Worm (Caenorhabditis elegans) whole organism, L1 larva: ENCODE measurements around the gene F17E9.4.

Experiments
- C04F5.9 ChIP-seq: sonication (generic microtip); optimal IDR thresholded peaks from 2 replicates; lab custom pipeline; 2016; ENCODE audit warnings: missing genetic modification characterization, missing compliant biosample characterization
- blmp-1 ChIP-seq: fragments of 150-350 bp; optimal IDR thresholded peaks from 2 replicates; lab custom pipeline; 2014; ENCODE audit warnings: missing biosample characterization, missing genetic modification characterization
- ceh-8 ChIP-seq: fragments of 200-800 bp; sonication (Bioruptor generic); optimal IDR thresholded peaks from 2 replicates; lab custom pipeline; 2018; ENCODE audit warnings: mild to moderate bottlenecking, missing genetic modification characterization, moderate library complexity, missing compliant biosample characterization
- ceh-82 ChIP-seq, 3 experiments: fragments of 150-350 bp in 1 of 3; sonication (generic microtip) in 2 of 3; optimal IDR thresholded peaks; 2 replicates each; lab custom pipeline; 2014 to 2017; ENCODE audit warnings: missing biosample characterization in 3 of 3, missing genetic modification characterization in 3 of 3
- ceh-90 ChIP-seq: sonication (generic microtip); optimal IDR thresholded peaks from 2 replicates; lab custom pipeline; 2016; ENCODE audit warnings: missing genetic modification characterization, missing compliant biosample characterization
- efl-3 ChIP-seq: fragments of 200-800 bp; sonication (Bioruptor generic); optimal IDR thresholded peaks from 2 replicates; lab custom pipeline; 2018; ENCODE audit warnings: mild to moderate bottlenecking, missing genetic modification characterization, missing compliant biosample characterization
- elt-2 ChIP-seq: sonication (generic microtip); optimal IDR thresholded peaks from 2 replicates; lab custom pipeline; 2016; ENCODE audit warnings: missing genetic modification characterization, mild to moderate bottlenecking, inconsistent platforms, missing compliant biosample characterization, missing genetic modification reagents
- elt-3 ChIP-seq, 6 experiments: fragments of 150-350 bp in 1 of 6; sonication (generic microtip); optimal IDR thresholded peaks; 2 replicates each; lab custom pipeline; 2017 to 2018; ENCODE audit warnings: missing biosample characterization in 6 of 6, missing genetic modification characterization in 6 of 6, inconsistent platforms in 1 of 6
- ets-5 ChIP-seq: fragments of 200-800 bp; sonication (Bioruptor generic); IDR thresholded peaks from 2 replicates; pipeline ENCODE4 v1.3.6; 2022; ENCODE audit warnings: missing genetic modification characterization, missing compliant biosample characterization
- fkh-10 ChIP-seq: sonication (generic microtip); optimal IDR thresholded peaks from 2 replicates; lab custom pipeline; 2017; ENCODE audit warnings: missing biosample characterization, missing genetic modification reagents, missing genetic modification characterization
- fkh-4 ChIP-seq: sonication (generic microtip); optimal IDR thresholded peaks from 2 replicates; lab custom pipeline; 2016; ENCODE audit warnings: missing compliant biosample characterization, missing genetic modification characterization, borderline replicate concordance
- fkh-8 ChIP-seq: sonication (generic microtip); optimal IDR thresholded peaks from 2 replicates; lab custom pipeline; 2016; ENCODE audit warnings: mild to moderate bottlenecking, missing genetic modification characterization, missing compliant biosample characterization
- hlh-17 ChIP-seq: fragments of 200-800 bp; sonication (Bioruptor generic); optimal IDR thresholded peaks from 2 replicates; lab custom pipeline; 2018; ENCODE audit warnings: missing genetic modification characterization, mild to moderate bottlenecking, missing compliant biosample characterization, moderate library complexity, borderline replicate concordance
- hlh-4 ChIP-seq: sonication (generic microtip); optimal IDR thresholded peaks from 2 replicates; lab custom pipeline; 2016; ENCODE audit warnings: mild to moderate bottlenecking, missing genetic modification characterization, missing compliant biosample characterization
- irx-1 ChIP-seq: sonication (generic microtip); optimal IDR thresholded peaks from 2 replicates; lab custom pipeline; 2016; ENCODE audit warnings: missing genetic modification characterization, missing compliant biosample characterization
- lin-15B ChIP-seq: fragments of 150-350 bp; sonication (generic microtip); optimal IDR thresholded peaks from 3 replicates; lab custom pipeline; 2014; ENCODE audit warnings: missing biosample characterization, missing genetic modification characterization
- lir-3 ChIP-seq: sonication (generic microtip); optimal IDR thresholded peaks from 2 replicates; lab custom pipeline; 2016; ENCODE audit warnings: mild to moderate bottlenecking, missing genetic modification characterization, moderate library complexity, missing compliant biosample characterization; ENCODE audit not compliant: poor library complexity
- lsy-2 ChIP-seq, 2 experiments: fragments of 150-350 bp; optimal IDR thresholded peaks; 2 replicates each; lab custom pipeline; 2014; ENCODE audit warnings: missing biosample characterization in 2 of 2, missing genetic modification characterization in 2 of 2
- mab-9 ChIP-seq: fragments of 200-800 bp; sonication (Bioruptor generic); IDR thresholded peaks from 2 replicates; pipeline ENCODE4 v1.3.6; 2022; ENCODE audit warnings: missing genetic modification reagents, missing genetic modification characterization, missing compliant biosample characterization
- mdl-1 ChIP-seq, 2 experiments: fragments of 150-350 bp; optimal IDR thresholded peaks; 2 replicates each; lab custom pipeline; 2014 to 2017; ENCODE audit warnings: missing biosample characterization in 2 of 2, missing genetic modification characterization in 2 of 2, inconsistent platforms in 1 of 2
- nhr-11 ChIP-seq: fragments of 150-350 bp; optimal IDR thresholded peaks from 2 replicates; lab custom pipeline; 2014; ENCODE audit warnings: missing biosample characterization, missing genetic modification characterization
- nhr-20 ChIP-seq: sonication (generic microtip); optimal IDR thresholded peaks from 2 replicates; lab custom pipeline; 2016; ENCODE audit warnings: mild to moderate bottlenecking, missing genetic modification characterization, missing compliant biosample characterization
- nhr-28 ChIP-seq: fragments of 150-350 bp; optimal IDR thresholded peaks from 2 replicates; lab custom pipeline; 2014; ENCODE audit warnings: missing biosample characterization, missing genetic modification characterization
- nhr-47 ChIP-seq: sonication (generic microtip); optimal IDR thresholded peaks from 2 replicates; lab custom pipeline; 2016; ENCODE audit warnings: mild to moderate bottlenecking, missing genetic modification characterization, moderate library complexity, missing compliant biosample characterization
- nhr-76 ChIP-seq: sonication (generic microtip); optimal IDR thresholded peaks from 2 replicates; lab custom pipeline; 2017; ENCODE audit warnings: missing biosample characterization, missing genetic modification characterization
- nhr-84 ChIP-seq: sonication (generic microtip); optimal IDR thresholded peaks from 2 replicates; lab custom pipeline; 2017; ENCODE audit warnings: missing biosample characterization, missing genetic modification characterization
- nhr-85 ChIP-seq: sonication (generic microtip); peaks from one replicate; lab custom pipeline; 2016; ENCODE audit warnings: missing genetic modification characterization, inconsistent platforms, missing compliant biosample characterization
- pag-3 ChIP-seq: sonication (generic microtip); optimal IDR thresholded peaks from 2 replicates; lab custom pipeline; 2017; ENCODE audit warnings: missing genetic modification characterization, mild to moderate bottlenecking, missing compliant biosample characterization, antibody characterized with exemption, borderline replicate concordance; ENCODE audit not compliant: insufficient read depth
- pqm-1 ChIP-seq: sonication (generic microtip); optimal IDR thresholded peaks from 3 replicates; lab custom pipeline; 2017; ENCODE audit warnings: missing biosample characterization, missing genetic modification characterization
- skn-1 ChIP-seq: fragments of 150-350 bp; optimal IDR thresholded peaks from 2 replicates; lab custom pipeline; 2014; ENCODE audit warnings: missing biosample characterization, missing genetic modification characterization
- snpc-4 ChIP-seq: fragments of 150-350 bp; optimal IDR thresholded peaks from 2 replicates; lab custom pipeline; 2014; ENCODE audit warnings: missing biosample characterization, missing genetic modification characterization
- snu-23 ChIP-seq: sonication (generic microtip); optimal IDR thresholded peaks from 2 replicates; lab custom pipeline; 2016; ENCODE audit warnings: missing genetic modification characterization, missing compliant biosample characterization
- sptf-1 ChIP-seq: fragments of 150-350 bp; optimal IDR thresholded peaks from 2 replicates; lab custom pipeline; 2014; ENCODE audit warnings: missing biosample characterization, missing genetic modification characterization
- swsn-7 ChIP-seq: sonication (generic microtip); optimal IDR thresholded peaks from 2 replicates; lab custom pipeline; 2016; ENCODE audit warnings: missing genetic modification characterization, missing compliant biosample characterization
- tbx-2 ChIP-seq: sonication (generic microtip); optimal IDR thresholded peaks from 2 replicates; lab custom pipeline; 2016; ENCODE audit warnings: missing genetic modification characterization, missing compliant biosample characterization
- unc-130 ChIP-seq: fragments of 150-350 bp; optimal IDR thresholded peaks from 2 replicates; lab custom pipeline; 2017; ENCODE audit warnings: missing biosample characterization, missing genetic modification characterization, inconsistent platforms
- unc-30 ChIP-seq: sonication (generic microtip); optimal IDR thresholded peaks from 2 replicates; lab custom pipeline; 2017; ENCODE audit warnings: missing biosample characterization, missing genetic modification characterization
- unc-62 ChIP-seq: fragments of 150-350 bp; optimal IDR thresholded peaks from 2 replicates; lab custom pipeline; 2014; ENCODE audit warnings: missing biosample characterization, missing genetic modification reagents, missing genetic modification characterization
- unc-86 ChIP-seq: sonication (generic microtip); optimal IDR thresholded peaks from 2 replicates; lab custom pipeline; 2016; ENCODE audit warnings: missing genetic modification characterization, missing compliant biosample characterization
- unc-98 ChIP-seq: fragments of 200-800 bp; sonication (Bioruptor generic); IDR thresholded peaks from 2 replicates; pipeline ENCODE4 v1.3.6; 2022; ENCODE audit warnings: missing genetic modification characterization, missing compliant biosample characterization
- vab-15 ChIP-seq: sonication (generic microtip); optimal IDR thresholded peaks from 2 replicates; lab custom pipeline; 2017; ENCODE audit warnings: missing genotype, mild to moderate bottlenecking, missing genetic modification characterization, missing compliant biosample characterization
- xbp-1 ChIP-seq: sonication (generic microtip); optimal IDR thresholded peaks from 2 replicates; lab custom pipeline; 2016; ENCODE audit warnings: missing genetic modification characterization, missing compliant biosample characterization
- zag-1 ChIP-seq: fragments of 150-350 bp; optimal IDR thresholded peaks from 2 replicates; lab custom pipeline; 2014; ENCODE audit warnings: missing biosample characterization, missing genetic modification characterization
- zip-4 ChIP-seq: fragments of 200-800 bp; sonication (Bioruptor generic); optimal IDR thresholded peaks from 2 replicates; lab custom pipeline; 2018; ENCODE audit warnings: mild to moderate bottlenecking, missing genetic modification characterization, moderate library complexity, missing compliant biosample characterization
- ztf-4 ChIP-seq: fragments of 150-350 bp; optimal IDR thresholded peaks from 2 replicates; lab custom pipeline; 2014; ENCODE audit warnings: missing biosample characterization, missing genetic modification characterization

The F17E9.4 gene

DNA sequence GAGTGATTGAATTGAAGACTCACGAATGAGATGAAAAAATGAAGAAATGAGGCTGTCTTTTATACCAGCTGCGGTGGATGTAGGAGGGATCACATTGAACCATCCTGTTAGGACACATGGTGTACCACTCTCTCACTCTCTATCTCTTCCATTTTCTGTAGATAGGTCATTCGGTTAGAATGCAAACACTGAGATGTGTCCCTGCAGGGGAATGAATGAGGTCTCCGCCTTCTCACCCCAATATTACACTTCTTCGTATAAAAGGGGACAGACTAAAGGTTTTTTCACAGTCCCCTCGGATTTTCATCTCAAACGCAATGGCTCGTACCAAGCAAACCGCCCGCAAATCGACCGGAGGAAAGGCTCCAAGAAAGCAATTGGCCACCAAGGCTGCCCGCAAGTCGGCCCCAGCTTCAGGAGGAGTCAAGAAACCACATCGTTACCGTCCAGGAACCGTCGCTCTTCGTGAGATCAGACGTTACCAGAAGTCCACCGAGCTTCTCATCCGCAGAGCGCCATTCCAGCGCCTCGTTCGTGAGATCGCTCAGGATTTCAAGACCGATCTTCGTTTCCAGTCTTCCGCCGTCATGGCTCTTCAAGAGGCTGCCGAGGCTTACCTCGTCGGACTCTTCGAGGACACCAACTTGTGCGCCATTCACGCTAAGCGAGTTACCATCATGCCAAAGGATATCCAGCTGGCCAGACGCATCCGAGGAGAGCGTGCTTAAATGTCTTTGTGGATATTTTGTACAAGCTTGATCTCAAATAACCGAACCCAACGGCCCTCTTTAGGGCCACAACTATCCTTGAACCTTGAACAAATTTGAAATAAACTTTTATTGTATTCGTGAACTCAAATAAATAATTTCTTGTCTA is 13.9 kb upstream of the F17E9.4 start, which contains the start of gene his-32 (continued):
- no peak for TF ChIP-seq elt-2 (tag; lab: Kevin White, UChicago)
- no peak for TF ChIP-seq unc-30 (tag; lab: Kevin White, UChicago)
- TF ChIP-seq hlh-17 (GFP tag; lab: Kevin White, UChicago), result no peak
- TF ChIP-seq zag-1 (tag; lab: Kevin White, UChicago), result no peak
- TF ChIP-seq unc-62 (GFP tag; lab: Kevin White, UChicago), result no peak
- peak; percentile 38 for TF ChIP-seq tbx-2 (tag; lab: Kevin White, UChicago)
- peak; percentile 81 for TF ChIP-seq nhr-85 (tag; lab: Kevin White, UChicago)
- TF ChIP-seq irx-1 (tag; lab: Kevin White, UChicago), result no peak
- TF ChIP-seq snpc-4 (tag; lab: Kevin White, UChicago), result no peak
- no peak for TF ChIP-seq nhr-11 (tag; lab: Kevin White, UChicago)
- TF ChIP-seq lsy-2 (tag; optimal IDR thresholded peaks at IDR 0.05; lab: Kevin White, UChicago), result peak in 1 of 2 experiments; percentile 71
- TF ChIP-seq ceh-82 (tag; optimal IDR thresholded peaks at IDR 0.05; lab: Kevin White, UChicago), result no peak
- no peak for TF ChIP-seq nhr-28 (tag; lab: Kevin White, UChicago)
- no peak for TF ChIP-seq pag-3
- peak; percentile 59 for TF ChIP-seq nhr-20
- TF ChIP-seq ceh-8 (GFP tag; lab: Kevin White, UChicago), result no peak
- no peak for TF ChIP-seq nhr-84 (tag; lab: Kevin White, UChicago)
- no peak for TF ChIP-seq fkh-8 (tag; lab: Kevin White, UChicago)
- no peak for TF ChIP-seq skn-1 (tag; lab: Kevin White, UChicago)
- TF ChIP-seq fkh-4, result no peak
- TF ChIP-seq fkh-10 (GFP tag; lab: Kevin White, UChicago), result no peak
- TF ChIP-seq sptf-1 (tag; lab: Kevin White, UChicago), result no peak
- peak; percentile 72 for TF ChIP-seq ztf-4 (tag; lab: Kevin White, UChicago)
- no peak for TF ChIP-seq vab-15 (tag; lab: Kevin White, UChicago)
- TF ChIP-seq C04F5.9, result no peak
- peak; percentile 56 for TF ChIP-seq lir-3 (tag; lab: Kevin White, UChicago)
- peak; percentile 65 for TF ChIP-seq blmp-1 (tag; lab: Kevin White, UChicago)
- no peak for TF ChIP-seq nhr-76 (tag; lab: Kevin White, UChicago)
- peak; percentile 82 for TF ChIP-seq efl-3 (GFP tag; lab: Kevin White, UChicago)
- TF ChIP-seq nhr-47, result peak; percentile 62
- peak; percentile 75 for TF ChIP-seq unc-86
- TF ChIP-seq unc-98 (GFP tag; lab: Robert Waterston, UW), result no peak
- no peak for TF ChIP-seq zip-4 (GFP tag; lab: Kevin White, UChicago)
- peak; percentile 79 for TF ChIP-seq swsn-7 (tag; lab: Kevin White, UChicago)
- TF ChIP-seq hlh-4 (tag; lab: Kevin White, UChicago), result no peak
- TF ChIP-seq elt-3 (tag; optimal IDR thresholded peaks at IDR 0.05; lab: Kevin White, UChicago), result peak in 1 of 6 experiments; percentile 47
- TF ChIP-seq ceh-90 (tag; lab: Kevin White, UChicago), result no peak
- no peak for TF ChIP-seq unc-130 (tag; lab: Kevin White, UChicago)
- no peak for TF ChIP-seq ets-5 (GFP tag; lab: Robert Waterston, UW)
- no peak for TF ChIP-seq mab-9
- peak; percentile 39 for TF ChIP-seq xbp-1 (tag; lab: Kevin White, UChicago)

DNA sequence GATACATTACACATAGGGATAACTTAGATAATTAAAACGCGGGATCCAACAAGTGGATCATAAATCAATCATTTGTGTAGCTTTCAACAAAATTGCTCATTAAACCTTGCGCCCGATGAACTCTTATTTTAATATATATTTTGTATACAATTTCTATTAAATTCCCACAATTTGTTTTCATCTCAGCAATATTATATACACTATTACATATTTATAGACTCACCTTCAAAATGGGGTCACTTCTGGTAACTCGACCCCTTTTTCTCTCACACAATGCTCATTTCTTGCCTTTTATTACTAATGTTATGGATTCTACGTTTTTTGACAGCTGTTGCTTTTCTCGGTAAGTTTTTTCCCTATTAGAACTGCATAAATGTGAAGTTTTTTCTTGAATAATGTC is 8.5 kb upstream of the F17E9.4 start, which contains the start of gene lgc-6:
Gene lgc-6 (plus strand): TSS at position 301 of the 400 bp plus-strand sequence.
- TF ChIP-seq ceh-90 (tag; lab: Kevin White, UChicago) (no peak), ets-5 (GFP tag; lab: Robert Waterston, UW) (no peak), pqm-1 (tag; lab: Kevin White, UChicago) (no peak), elt-2 (tag; lab: Kevin White, UChicago) (no peak), lin-15B (tag; lab: Kevin White, UChicago) (no peak), mdl-1 (tag; optimal IDR thresholded peaks at IDR 0.05; lab: Kevin White, UChicago) (no peak), snu-23 (GFP tag; lab: Kevin White, UChicago) (no peak)
